Fruit fly (Drosophila melanogaster) Kc167 (cell line): Measurements from ENCODE around the gene CG32454.

Source experiments
- Myc ChIP-seq: fragments of >200 bp; optimal IDR thresholded peaks from 2 replicates; lab custom pipeline; 2017; ENCODE audit warnings: missing external identifiers
- Sin3A ChIP-seq: fragments of >200 bp; optimal IDR thresholded peaks from 2 replicates; lab custom pipeline; 2018; ENCODE audit warnings: missing external identifiers
- h ChIP-seq: fragments of >200 bp; optimal IDR thresholded peaks from 3 replicates; lab custom pipeline; 2018; ENCODE audit warnings: missing external identifiers
- insv ChIP-seq: fragments of >200 bp; optimal IDR thresholded peaks from 3 replicates; lab custom pipeline; 2018; ENCODE audit warnings: missing external identifiers
- psq ChIP-seq: fragments of >200 bp; optimal IDR thresholded peaks from 2 replicates; lab custom pipeline; 2017; ENCODE audit warnings: missing external identifiers
- ttk ChIP-seq: sonication (Bioruptor generic); optimal IDR thresholded peaks from 2 replicates; lab custom pipeline; 2017; ENCODE audit warnings: missing external identifiers

Gene CG32454

dm6 chr3L:22724046-22724771 is 5.4 kb upstream of the CG32454 start:
- TF ChIP-seq insv (lab: Kevin White, UChicago) (no peak), Myc (no peak), Sin3A (lab: Kevin White, UChicago) (no peak), psq (lab: Kevin White, UChicago) (no peak), h (no peak), ttk (lab: Kevin White, UChicago) (no peak)

dm6 chr3L:22727739-22728335 is 1.7 kb upstream of the CG32454 start, which contains the start of the genes CG14450 and CG11367:
TSS of gene CG14450 (minus strand) at chr3L:22727789.
TSS of gene CG11367 (plus strand) at chr3L:22728111.
- no peak for TF ChIP-seq insv (lab: Kevin White, UChicago)
- no peak for TF ChIP-seq ttk (lab: Kevin White, UChicago)
- no peak for TF ChIP-seq h
- no peak for TF ChIP-seq psq (lab: Kevin White, UChicago)
- no peak for TF ChIP-seq Myc
- no peak for TF ChIP-seq Sin3A (lab: Kevin White, UChicago)

- no peak for TF ChIP-seq Myc
- no peak for TF ChIP-seq psq (lab: Kevin White, UChicago)
- no peak for TF ChIP-seq Sin3A (lab: Kevin White, UChicago)
- TF ChIP-seq insv (lab: Kevin White, UChicago) = no peak
- no peak for TF ChIP-seq ttk (lab: Kevin White, UChicago)
- no peak for TF ChIP-seq h
Observed at dm6 chr3L:22731393-22731792, 1.8 kb downstream of the CG32454 start.

dm6 chr3L:22733607-22734006 is 4.0 kb downstream of the CG32454 start:
- TF ChIP-seq Myc (no peak), Sin3A (lab: Kevin White, UChicago) (no peak), insv (lab: Kevin White, UChicago) (no peak), h (no peak), psq (lab: Kevin White, UChicago) (no peak)

dm6 chr3L:22737732-22738611 is 8.4 kb downstream of the CG32454 start, which contains the start of gene CG11241:
TSS of gene CG11241 (minus strand) at chr3L:22738420.
- TF ChIP-seq Myc (no peak), h (no peak), ttk (lab: Kevin White, UChicago) (no peak), psq (lab: Kevin White, UChicago) (no peak), insv (lab: Kevin White, UChicago) (no peak), Sin3A (lab: Kevin White, UChicago) (no peak)

dm6 chr3L:22741389-22742120 is 12.0 kb downstream of the CG32454 start, which contains the start of gene CG7369:
TSS of gene CG7369 (plus strand) at chr3L:22741793.
- TF ChIP-seq insv (lab: Kevin White, UChicago) = no peak
- no peak for TF ChIP-seq Sin3A (lab: Kevin White, UChicago)
- no peak for TF ChIP-seq h
- TF ChIP-seq ttk (lab: Kevin White, UChicago) = no peak
- no peak for TF ChIP-seq psq (lab: Kevin White, UChicago)
- no peak for TF ChIP-seq Myc

- TF ChIP-seq Myc = no peak
- no peak for TF ChIP-seq h
Observed at dm6 chr3L:22742121-22742531, 12.6 kb downstream of the CG32454 start.

dm6 chr3L:22742945-22743582 is 13.5 kb downstream of the CG32454 start:
- TF ChIP-seq insv (lab: Kevin White, UChicago) (no peak), ttk (lab: Kevin White, UChicago) (no peak), h (no peak), Sin3A (lab: Kevin White, UChicago) (no peak), psq (lab: Kevin White, UChicago) (no peak), Myc (no peak)

dm6 chr3L:22749147-22749550 is 19.6 kb downstream of the CG32454 start, which contains the start of gene SPoCk:
TSS of gene SPoCk (plus strand) at chr3L:22749444.
- TF ChIP-seq h = no peak
- TF ChIP-seq Myc = no peak

- TF ChIP-seq psq (lab: Kevin White, UChicago) (no peak), Myc (no peak), ttk (lab: Kevin White, UChicago) (no peak), Sin3A (lab: Kevin White, UChicago) (no peak), h (no peak), insv (lab: Kevin White, UChicago) (no peak)
Observed at dm6 chr3L:22749987-22750386, 20.4 kb downstream of the CG32454 start.

dm6 chr3L:22773383-22773873 is 43.9 kb downstream of the CG32454 start:
- TF ChIP-seq Myc = no peak
- TF ChIP-seq Sin3A (lab: Kevin White, UChicago) = no peak
- TF ChIP-seq psq (lab: Kevin White, UChicago) = no peak
- no peak for TF ChIP-seq insv (lab: Kevin White, UChicago)
- TF ChIP-seq ttk (lab: Kevin White, UChicago) = no peak
- TF ChIP-seq h = no peak
